Worm (Caenorhabditis elegans) whole organism, young adult: Measurements from ENCODE around the gene C16C8.5.

ENCODE experiments used
- B0019.2 ChIP-seq: fragments of 200-800 bp; sonication (Bioruptor generic); conservative IDR thresholded peaks from 2 replicates; pipeline ENCODE4 v1.3.6; 2022; ENCODE audit warnings: missing genetic modification reagents, missing genetic modification characterization, missing compliant biosample characterization
- B0336.3 ChIP-seq: fragments of 200-800 bp; sonication (Bioruptor generic); IDR thresholded peaks from 2 replicates; pipeline ENCODE4 v1.3.6; 2022; ENCODE audit warnings: missing genetic modification characterization, missing compliant biosample characterization
- C06A6.2 ChIP-seq: fragments of 200-800 bp; sonication (Bioruptor generic); conservative IDR thresholded peaks from 2 replicates; pipeline ENCODE4 v1.3.6; 2022; ENCODE audit warnings: missing genetic modification characterization, missing compliant biosample characterization
- C17E4.6 ChIP-seq: fragments of 200-800 bp; sonication (Bioruptor generic); IDR thresholded peaks from 2 replicates; pipeline ENCODE4 v1.3.6; 2022; ENCODE audit warnings: missing genetic modification reagents, missing genetic modification characterization, missing compliant biosample characterization
- F10E7.11 ChIP-seq: sonication (generic microtip); optimal IDR thresholded peaks from 2 replicates; lab custom pipeline; 2017; ENCODE audit warnings: mild to moderate bottlenecking, missing genetic modification characterization, moderate library complexity, missing compliant biosample characterization
- F23B12.7 ChIP-seq: sonication (generic microtip); optimal IDR thresholded peaks from 2 replicates; lab custom pipeline; 2017; ENCODE audit warnings: missing genetic modification characterization, mild to moderate bottlenecking, missing compliant biosample characterization, antibody characterized with exemption, moderate library complexity; ENCODE audit not compliant: insufficient read depth
- F37B4.10 ChIP-seq: fragments of 200-800 bp; sonication (Bioruptor generic); IDR thresholded peaks from 2 replicates; pipeline ENCODE4 v1.3.6; 2022; ENCODE audit warnings: missing genetic modification characterization, missing compliant biosample characterization
- F52B5.7 ChIP-seq: sonication (generic microtip); optimal IDR thresholded peaks from 2 replicates; lab custom pipeline; 2016; ENCODE audit warnings: mild to moderate bottlenecking, missing genetic modification characterization, missing compliant biosample characterization
- F57A8.1 ChIP-seq: fragments of 200-800 bp; sonication (Bioruptor generic); optimal IDR thresholded peaks from 2 replicates; lab custom pipeline; 2018; ENCODE audit warnings: mild to moderate bottlenecking, missing genetic modification characterization, moderate library complexity, missing compliant biosample characterization
- K12H6.12 ChIP-seq: fragments of 200-800 bp; sonication (Bioruptor generic); optimal IDR thresholded peaks from 2 replicates; lab custom pipeline; 2018; ENCODE audit warnings: mild to moderate bottlenecking, missing genetic modification characterization, missing compliant biosample characterization
- T07F8.4 ChIP-seq: sonication (generic microtip); optimal IDR thresholded peaks from 2 replicates; lab custom pipeline; 2016; ENCODE audit warnings: mild to moderate bottlenecking, missing genetic modification characterization, moderate library complexity, missing compliant biosample characterization
- T26A5.8 ChIP-seq: sonication (generic microtip); optimal IDR thresholded peaks from 2 replicates; lab custom pipeline; 2016; ENCODE audit warnings: missing genetic modification characterization, missing compliant biosample characterization
- Y53F4B.3 ChIP-seq: fragments of 200-800 bp; sonication (Bioruptor generic); IDR thresholded peaks from 2 replicates; pipeline ENCODE4 v1.3.6; 2022; ENCODE audit warnings: missing genetic modification reagents, missing genetic modification characterization, missing compliant biosample characterization
- Y53G8AR.9 ChIP-seq: fragments of 200-800 bp; sonication (Bioruptor generic); conservative IDR thresholded peaks from 2 replicates; pipeline ENCODE4 v1.3.6; 2022; ENCODE audit warnings: missing genetic modification reagents, missing genetic modification characterization, missing compliant biosample characterization
- Y56A3A.18 ChIP-seq: fragments of 200-800 bp; sonication (Bioruptor generic); IDR thresholded peaks from 2 replicates; pipeline ENCODE4 v1.3.6; 2022; ENCODE audit warnings: missing genetic modification reagents, missing genetic modification characterization, missing compliant biosample characterization
- Y95B8A.8 ChIP-seq: fragments of 200-800 bp; sonication (Bioruptor generic); IDR thresholded peaks from 2 replicates; pipeline ENCODE4 v1.3.6; 2022; ENCODE audit warnings: missing genetic modification reagents, missing genetic modification characterization, missing compliant biosample characterization
- ama-1 ChIP-seq, 3 experiments: fragments of 150-350 bp in 1 of 3; sonication (generic microtip) in 2 of 3; optimal IDR thresholded peaks; 2 replicates each; lab custom pipeline; 2014 to 2018; ENCODE audit warnings: missing biosample characterization in 2 of 3, missing genetic modification characterization in 2 of 3, missing genetic modification reagents in 2 of 3
- atf-7 ChIP-seq: sonication (generic microtip); optimal IDR thresholded peaks from 2 replicates; lab custom pipeline; 2017; ENCODE audit warnings: mild to moderate bottlenecking, missing genetic modification characterization, missing compliant biosample characterization
- attf-5 ChIP-seq: fragments of 200-800 bp; sonication (Bioruptor generic); optimal IDR thresholded peaks from 2 replicates; lab custom pipeline; 2018; ENCODE audit warnings: mild to moderate bottlenecking, missing genetic modification characterization, missing compliant biosample characterization
- attf-6 ChIP-seq: fragments of 200-800 bp; sonication (Bioruptor generic); IDR thresholded peaks from 2 replicates; pipeline ENCODE4 v1.3.6; 2022; ENCODE audit warnings: missing genetic modification reagents, missing genetic modification characterization, missing compliant biosample characterization
- ceh-58 ChIP-seq: fragments of 200-800 bp; sonication (Bioruptor generic); IDR thresholded peaks from 2 replicates; pipeline ENCODE4 v1.3.6; 2022; ENCODE audit warnings: missing genetic modification characterization, missing compliant biosample characterization
- ceh-79 ChIP-seq: sonication (generic microtip); optimal IDR thresholded peaks from 2 replicates; lab custom pipeline; 2017; ENCODE audit warnings: mild to moderate bottlenecking, missing genetic modification characterization, missing compliant biosample characterization
- chd-7 ChIP-seq: sonication (generic microtip); optimal IDR thresholded peaks from 2 replicates; lab custom pipeline; 2016; ENCODE audit warnings: mild to moderate bottlenecking, missing genetic modification characterization, moderate library complexity, missing compliant biosample characterization
- dpff-1 ChIP-seq: sonication (generic microtip); optimal IDR thresholded peaks from 2 replicates; lab custom pipeline; 2017; ENCODE audit warnings: mild to moderate bottlenecking, missing genetic modification characterization, missing compliant biosample characterization
- egrh-3 ChIP-seq: fragments of 200-800 bp; sonication (Bioruptor generic); IDR thresholded peaks from 2 replicates; pipeline ENCODE4 v1.3.6; 2022; ENCODE audit warnings: missing genetic modification reagents, missing genetic modification characterization, missing compliant biosample characterization
- fkh-3 ChIP-seq: sonication (generic microtip); optimal IDR thresholded peaks from 2 replicates; lab custom pipeline; 2016; ENCODE audit warnings: mild to moderate bottlenecking, missing genetic modification characterization, missing compliant biosample characterization
- hlh-12 ChIP-seq: sonication (generic microtip); optimal IDR thresholded peaks from 2 replicates; lab custom pipeline; 2016; ENCODE audit warnings: missing genetic modification characterization, missing compliant biosample characterization
- hsf-1 ChIP-seq: fragments of 200-800 bp; sonication (Bioruptor generic); IDR thresholded peaks from 2 replicates; pipeline ENCODE4 v1.3.6; 2022; ENCODE audit warnings: missing genetic modification reagents, missing genetic modification characterization, missing compliant biosample characterization
- let-607 ChIP-seq, 2 experiments: fragments of 200-800 bp in 1 of 2; sonication (Bioruptor generic) in 1 of 2; sonication (generic microtip) in 1 of 2; optimal IDR thresholded peaks; 2 replicates each; lab custom pipeline; 2016 to 2018; ENCODE audit warnings: mild to moderate bottlenecking in 2 of 2, missing compliant biosample characterization in 2 of 2, missing genetic modification characterization in 2 of 2, moderate library complexity in 2 of 2, missing genotype in 1 of 2
- lin-35 ChIP-seq, 3 experiments: fragments of 150-350 bp in 2 of 3; sonication (generic microtip) in 1 of 3; optimal IDR thresholded peaks; 2 replicates each; lab custom pipeline; 2014 to 2018; ENCODE audit warnings: missing biosample characterization in 3 of 3, missing genetic modification characterization in 3 of 3, missing genetic modification reagents in 3 of 3
- lin-54 ChIP-seq: fragments of 200-800 bp; sonication (Bioruptor generic); optimal IDR thresholded peaks from 2 replicates; lab custom pipeline; 2018; ENCODE audit warnings: mild to moderate bottlenecking, missing genetic modification characterization, missing compliant biosample characterization
- madf-6 ChIP-seq: fragments of 200-800 bp; sonication (Bioruptor generic); IDR thresholded peaks from 2 replicates; pipeline ENCODE4 v1.3.6; 2022; ENCODE audit warnings: missing genetic modification reagents, missing genetic modification characterization, missing compliant biosample characterization
- madf-8 ChIP-seq: fragments of 200-800 bp; sonication (Bioruptor generic); conservative IDR thresholded peaks from 2 replicates; pipeline ENCODE4 v1.3.6; 2022; ENCODE audit warnings: missing genetic modification reagents, missing genetic modification characterization, missing compliant biosample characterization
- mes-4 ChIP-seq: sonication (generic microtip); optimal IDR thresholded peaks from 2 replicates; lab custom pipeline; 2016; ENCODE audit warnings: missing genotype, missing genetic modification characterization, missing compliant biosample characterization
- nfya-1 ChIP-seq: sonication (generic microtip); optimal IDR thresholded peaks from 2 replicates; lab custom pipeline; 2017; ENCODE audit warnings: antibody characterized with exemption, missing compliant biosample characterization, missing genetic modification characterization, borderline replicate concordance; ENCODE audit not compliant: insufficient read depth
- nfyb-1 ChIP-seq: fragments of 200-800 bp; sonication (Bioruptor generic); IDR thresholded peaks from 2 replicates; pipeline ENCODE4 v1.3.6; 2022; ENCODE audit warnings: missing genetic modification reagents, missing genetic modification characterization, missing compliant biosample characterization
- nhr-80 ChIP-seq: sonication (generic microtip); optimal IDR thresholded peaks from 2 replicates; lab custom pipeline; 2016; ENCODE audit warnings: missing genetic modification characterization, missing compliant biosample characterization
- nhr-90 ChIP-seq: sonication (generic microtip); optimal IDR thresholded peaks from 2 replicates; lab custom pipeline; 2016; ENCODE audit warnings: missing genotype, mild to moderate bottlenecking, missing genetic modification characterization, missing compliant biosample characterization
- snpc-1.1 ChIP-seq: sonication (generic microtip); optimal IDR thresholded peaks from 2 replicates; lab custom pipeline; 2017; ENCODE audit warnings: missing genetic modification characterization, mild to moderate bottlenecking, missing compliant biosample characterization, antibody characterized with exemption, moderate library complexity, missing genotype, missing genetic modification reagents; ENCODE audit not compliant: insufficient read depth
- snpc-4 ChIP-seq, 5 experiments: fragments of 150-350 bp in 1 of 5; sonication (generic microtip) in 4 of 5; optimal IDR thresholded peaks; 2 replicates each; lab custom pipeline; 2014 to 2018; ENCODE audit warnings: missing genetic modification characterization in 5 of 5, missing biosample characterization in 3 of 5, antibody characterized with exemption in 2 of 5, mild to moderate bottlenecking in 2 of 5, missing compliant biosample characterization in 2 of 5, missing genotype in 2 of 5, moderate library complexity in 2 of 5, missing genetic modification reagents in 1 of 5
- somi-1 ChIP-seq: fragments of 200-800 bp; sonication (Bioruptor generic); optimal IDR thresholded peaks from 2 replicates; lab custom pipeline; 2018; ENCODE audit warnings: mild to moderate bottlenecking, missing genetic modification characterization, missing compliant biosample characterization
- sptf-2 ChIP-seq: fragments of 200-800 bp; sonication (Bioruptor generic); optimal IDR thresholded peaks from 2 replicates; lab custom pipeline; 2018; ENCODE audit warnings: mild to moderate bottlenecking, missing genetic modification characterization, missing compliant biosample characterization
- ztf-28 ChIP-seq: fragments of 200-800 bp; sonication (Bioruptor generic); IDR thresholded peaks from 2 replicates; pipeline ENCODE4 v1.3.6; 2022; ENCODE audit warnings: missing genetic modification reagents, missing genetic modification characterization, missing compliant biosample characterization

Gene C16C8.5

ce11 chrII:3439842-3440640 is 5.1 kb downstream of the C16C8.5 start:
- TF ChIP-seq B0336.3 (GFP tag; lab: Robert Waterston, UW) (no peak), let-607 (tag; optimal IDR thresholded peaks at IDR 0.05; lab: Kevin White, UChicago) (no peak), T26A5.8 (tag; lab: Kevin White, UChicago) (no peak), snpc-1.1 (tag; lab: Kevin White, UChicago) (peak; percentile 29), snpc-4 (GFP tag; optimal IDR thresholded peaks at IDR 0.05; lab: Kevin White, UChicago) (no peak), snpc-4 (tag; optimal IDR thresholded peaks at IDR 0.05; lab: Kevin White, UChicago) (peak in 2 of 4 experiments; percentile 36 to 78), ztf-28 (GFP tag; lab: Robert Waterston, UW) (no peak)

ce11 chrII:3439244-3439698 is 5.9 kb downstream of the C16C8.5 start:
- peak; percentile 58 for TF ChIP-seq snpc-4 (GFP tag; optimal IDR thresholded peaks at IDR 0.05; lab: Kevin White, UChicago)
- peak in 3 of 4 experiments; percentile 47 to 66 (median 60) for TF ChIP-seq snpc-4 (tag; optimal IDR thresholded peaks at IDR 0.05; lab: Kevin White, UChicago)
- TF ChIP-seq nfyb-1 (GFP tag; lab: Robert Waterston, UW): peak; percentile 88
- peak; percentile 69 for TF ChIP-seq madf-6
- TF ChIP-seq F57A8.1 (GFP tag; lab: Kevin White, UChicago): peak; percentile 81
- peak; percentile 25 to 54 for TF ChIP-seq let-607 (tag; optimal IDR thresholded peaks at IDR 0.05; lab: Kevin White, UChicago)
- TF ChIP-seq hsf-1: no peak
- TF ChIP-seq mes-4: peak; percentile 40
- peak; percentile 75 for TF ChIP-seq atf-7 (tag; lab: Kevin White, UChicago)
- TF ChIP-seq somi-1 (GFP tag; lab: Kevin White, UChicago): peak; percentile 68
- no peak for TF ChIP-seq F37B4.10 (GFP tag; lab: Robert Waterston, UW)
- TF ChIP-seq hlh-12: no peak
- no peak for TF ChIP-seq Y95B8A.8
- no peak for TF ChIP-seq ama-1 (optimal IDR thresholded peaks at IDR 0.05; lab: Kevin White, UChicago)
- peak in 1 of 2 experiments; percentile 65 for TF ChIP-seq ama-1 (GFP tag; optimal IDR thresholded peaks at IDR 0.05; lab: Kevin White, UChicago)
- peak; percentile 92 for TF ChIP-seq egrh-3
- TF ChIP-seq fkh-3 (tag; lab: Kevin White, UChicago): no peak
- TF ChIP-seq attf-5: peak; percentile 55
- peak in 1 of 3 experiments; percentile 39 for TF ChIP-seq lin-35 (GFP tag; optimal IDR thresholded peaks at IDR 0.05; lab: Kevin White, UChicago)
- 0 out of 2 replicates have a peak, but pooled peaks have one; percentile 54 for TF ChIP-seq ceh-58 (GFP tag; lab: Robert Waterston, UW)
- TF ChIP-seq ceh-79: peak; percentile 75
- TF ChIP-seq lin-54 (GFP tag; lab: Kevin White, UChicago): peak; percentile 59
- TF ChIP-seq K12H6.12 (tag; lab: Kevin White, UChicago): peak; percentile 44
- peak; percentile 30; the same call in 1 of the 2 replicates for TF ChIP-seq C06A6.2 (GFP tag; lab: Robert Waterston, UW)
- no peak for TF ChIP-seq dpff-1 (tag; lab: Kevin White, UChicago)
- 0 out of 2 replicates have a peak, but pooled peaks have one; percentile 39 for TF ChIP-seq attf-6 (GFP tag; lab: Robert Waterston, UW)
- peak; percentile 49; the same call in 1 of the 2 replicates for TF ChIP-seq B0019.2 (GFP tag; lab: Robert Waterston, UW)
- peak; percentile 77 for TF ChIP-seq C17E4.6 (GFP tag; lab: Robert Waterston, UW)
- TF ChIP-seq Y53G8AR.9 (GFP tag; lab: Robert Waterston, UW): peak; percentile 73; the same call in 1 of the 2 replicates
- TF ChIP-seq nhr-90 (tag; lab: Kevin White, UChicago): peak; percentile 92
- TF ChIP-seq madf-8 (GFP tag; lab: Robert Waterston, UW): no peak
- peak; percentile 73 for TF ChIP-seq sptf-2 (GFP tag; lab: Kevin White, UChicago)
- peak; percentile 70 for TF ChIP-seq chd-7 (tag; lab: Kevin White, UChicago)
- peak; percentile 65 for TF ChIP-seq F10E7.11 (tag; lab: Kevin White, UChicago)
- TF ChIP-seq Y53F4B.3 (GFP tag; lab: Robert Waterston, UW): no peak
- no peak for TF ChIP-seq F23B12.7 (tag; lab: Kevin White, UChicago)
- TF ChIP-seq nfya-1 (tag; lab: Kevin White, UChicago): no peak
- peak; percentile 8 for TF ChIP-seq F52B5.7
- TF ChIP-seq T07F8.4 (tag; lab: Kevin White, UChicago): peak; percentile 80
- peak; percentile 87 for TF ChIP-seq Y56A3A.18 (GFP tag; lab: Robert Waterston, UW)
- peak; percentile 79 for TF ChIP-seq nhr-80 (tag; lab: Kevin White, UChicago)
